Fruit fly (Drosophila melanogaster): Measurements from ENCODE around the gene Naprt.
A peak's percentile ranks its signal among the peaks of the same experiment; 100 is the strongest.

Naprt gene

dm6 chr2L:4226792-4227191, 28.9 kb upstream of the Naprt start, which contains the start of gene CG3702 (continued):
- TF ChIP-seq CG1603 (tag; optimal IDR thresholded peaks at IDR 0.05): peak; percentile 53
- TF ChIP-seq pzg (GFP tag; optimal IDR thresholded peaks at IDR 0.05): peak; percentile 36
- TF ChIP-seq CG18476 (GFP tag; optimal IDR thresholded peaks at IDR 0.05): no peak
- TF ChIP-seq CG17912 (GFP tag; optimal IDR thresholded peaks at IDR 0.05): no peak
- peak; percentile 68 for TF ChIP-seq hbn (GFP tag; IDR thresholded peaks at IDR 0.05; ENCODE audit: partially characterized antibody)
- TF ChIP-seq Blimp-1 (GFP tag; optimal IDR thresholded peaks at IDR 0.05): no peak
- TF ChIP-seq NC2β (GFP tag; optimal IDR thresholded peaks at IDR 0.05): no peak
- TF ChIP-seq CG7357 (GFP tag; IDR thresholded peaks at IDR 0.05): peak; percentile 95
- TF ChIP-seq her (GFP tag; optimal IDR thresholded peaks at IDR 0.05): no peak
- TF ChIP-seq CG33213 (GFP tag; optimal IDR thresholded peaks at IDR 0.05): no peak
- no peak for TF ChIP-seq sens-2 (GFP tag; IDR thresholded peaks at IDR 0.05)
- TF ChIP-seq vnd (GFP tag; IDR thresholded peaks at IDR 0.05; ENCODE audit: partially characterized antibody): peak; percentile 48; the same call in 2 of the 3 replicates
- no peak for TF ChIP-seq CG10321 (GFP tag; IDR thresholded peaks at IDR 0.05)
- no peak; the same call in 2 of the 3 replicates for TF ChIP-seq mld (GFP tag; IDR thresholded peaks at IDR 0.05; ENCODE audit: partially characterized antibody)
- TF ChIP-seq CG15514 (GFP tag; optimal IDR thresholded peaks at IDR 0.05): peak; percentile 7
- TF ChIP-seq CG34376 (GFP tag; optimal IDR thresholded peaks at IDR 0.05): no peak
- peak; percentile 55 for TF ChIP-seq Sry-δ (GFP tag; optimal IDR thresholded peaks at IDR 0.05)
- TF ChIP-seq pfk (GFP tag; optimal IDR thresholded peaks at IDR 0.05): no peak
- no peak for TF ChIP-seq oc (tag; optimal IDR thresholded peaks at IDR 0.05)
- peak; percentile 23 for TF ChIP-seq YL-1 (GFP tag; optimal IDR thresholded peaks at IDR 0.05)
- no peak for TF ChIP-seq ems (GFP tag; optimal IDR thresholded peaks at IDR 0.05)
- peak; percentile 53; the same call in 2 of the 3 replicates for TF ChIP-seq knrl (GFP tag; IDR thresholded peaks at IDR 0.05; ENCODE audit: partially characterized antibody)
- TF ChIP-seq ap (GFP tag; IDR thresholded peaks at IDR 0.05): no peak
- no peak for TF ChIP-seq CG31388 (GFP tag; optimal IDR thresholded peaks at IDR 0.05)
- TF ChIP-seq mam (GFP tag; optimal IDR thresholded peaks at IDR 0.05): no peak
- no peak for TF ChIP-seq p53 (GFP tag; optimal IDR thresholded peaks at IDR 0.05)
- TF ChIP-seq Scr (GFP tag; IDR thresholded peaks at IDR 0.05; ENCODE audit: partially characterized antibody): peak; percentile 65
- peak; percentile 90 for TF ChIP-seq Kr (GFP tag; optimal IDR thresholded peaks at IDR 0.05)
- TF ChIP-seq grau (tag; optimal IDR thresholded peaks at IDR 0.05): peak; percentile 33
- TF ChIP-seq CG12744 (GFP tag; optimal IDR thresholded peaks at IDR 0.05): no peak
- peak; percentile 60 for TF ChIP-seq sna (GFP tag; IDR thresholded peaks at IDR 0.05; ENCODE audit: partially characterized antibody)
- no peak for TF ChIP-seq Lpt (GFP tag; optimal IDR thresholded peaks at IDR 0.05)
- TF ChIP-seq dimm (GFP tag; IDR thresholded peaks at IDR 0.05): no peak
- TF ChIP-seq dpn (GFP tag; optimal IDR thresholded peaks at IDR 0.05): no peak
- TF ChIP-seq NFAT (GFP tag; IDR thresholded peaks at IDR 0.05): peak; percentile 3; the same call in 1 of the 2 replicates
- no peak for TF ChIP-seq otp (GFP tag; IDR thresholded peaks at IDR 0.05)
- peak in 1 of 2 experiments; percentile 10 for TF ChIP-seq Pdp1 (GFP tag; optimal IDR thresholded peaks at IDR 0.05)
- no peak for TF ChIP-seq sug (tag; optimal IDR thresholded peaks at IDR 0.05)
- TF ChIP-seq Fer2 (tag; optimal IDR thresholded peaks at IDR 0.05): no peak
- TF ChIP-seq crp (GFP tag; optimal IDR thresholded peaks at IDR 0.05): no peak
- TF ChIP-seq cas (GFP tag; IDR thresholded peaks at IDR 0.05): no peak
- TF ChIP-seq CG32532 (GFP tag; IDR thresholded peaks at IDR 0.05): peak; percentile 16; the same call in 1 of the 2 replicates
- no peak for TF ChIP-seq B-H2 (GFP tag; optimal IDR thresholded peaks at IDR 0.05)
- no peak for TF ChIP-seq ara (GFP tag; IDR thresholded peaks at IDR 0.05)
- no peak for TF ChIP-seq CG10654 (GFP tag; optimal IDR thresholded peaks at IDR 0.05)
- peak; percentile 3 for TF ChIP-seq CG4617 (GFP tag; optimal IDR thresholded peaks at IDR 0.05; ENCODE audit: borderline replicate concordance)
- no peak for TF ChIP-seq CG8281 (tag; optimal IDR thresholded peaks at IDR 0.05)
- TF ChIP-seq ftz-f1 (GFP tag; optimal IDR thresholded peaks at IDR 0.05): no peak
- TF ChIP-seq gro (GFP tag; optimal IDR thresholded peaks at IDR 0.05): no peak
- 0 out of 2 replicates have a peak, but pooled peaks have one; percentile 9 for TF ChIP-seq CG14014 (GFP tag; IDR thresholded peaks at IDR 0.05)
